Fruit fly (Drosophila melanogaster): ENCODE data around the gene CG14805.
A peak's percentile ranks its signal among the peaks of the same experiment; 100 is the strongest.

CG14805 gene

dm6 chrX:1900123-1900818 is 23.2 kb downstream of the CG14805 start, which contains the start of gene arm:
arm (minus strand) TSS chrX:1900646.
- TF ChIP-seq CG32121 (GFP tag; IDR thresholded peaks at IDR 0.05) (no peak), CG8159 (tag; optimal IDR thresholded peaks at IDR 0.05) (peak; percentile 12)

- TF ChIP-seq EcR (GFP tag; optimal IDR thresholded peaks at IDR 0.05), result peak; percentile 39
- no peak for TF ChIP-seq CG8301 (tag; optimal IDR thresholded peaks at IDR 0.05)
These were observed 24.6 kb downstream of the CG14805 start, which contains the start of gene Ldaf1 for dm6 chrX:1901605-1902136. Ldaf1 (minus strand) TSS chrX:1901911.

dm6 chrX:1903077-1903476 is 26.0 kb downstream of the CG14805 start, which contains the start of gene CG32801:
CG32801 (minus strand) TSS chrX:1903177.
- no peak for TF ChIP-seq D1 (tag; optimal IDR thresholded peaks at IDR 0.05)
- TF ChIP-seq CG13204 (GFP tag; optimal IDR thresholded peaks at IDR 0.05), result no peak
- no peak for TF ChIP-seq CG4496 (GFP tag; IDR thresholded peaks at IDR 0.05)
- TF ChIP-seq CG12605 (GFP tag; IDR thresholded peaks at IDR 0.05), result no peak
- no peak for TF ChIP-seq CG32121 (GFP tag; IDR thresholded peaks at IDR 0.05)
- TF ChIP-seq CG10348 (GFP tag; IDR thresholded peaks at IDR 0.05), result no peak
- no peak for TF ChIP-seq Pif1A (GFP tag; optimal IDR thresholded peaks at IDR 0.05)
- TF ChIP-seq Snoo (tag; optimal IDR thresholded peaks at IDR 0.05), result no peak
- no peak for TF ChIP-seq CG15710 (tag; optimal IDR thresholded peaks at IDR 0.05)
- no peak for TF ChIP-seq gl (tag; optimal IDR thresholded peaks at IDR 0.05)
- no peak for TF ChIP-seq CG14655 (GFP tag; optimal IDR thresholded peaks at IDR 0.05)
- no peak for TF ChIP-seq CG9948 (tag; optimal IDR thresholded peaks at IDR 0.05)
- TF ChIP-seq CG34367 (tag; optimal IDR thresholded peaks at IDR 0.05), result no peak
- no peak for TF ChIP-seq CG17806 (tag; optimal IDR thresholded peaks at IDR 0.05)

- TF ChIP-seq CG4496 (GFP tag; IDR thresholded peaks at IDR 0.05), result no peak
- no peak for TF ChIP-seq fd96Ca (GFP tag; IDR thresholded peaks at IDR 0.05)
- TF ChIP-seq CG17806 (tag; optimal IDR thresholded peaks at IDR 0.05), result no peak
- no peak for TF ChIP-seq EcR (GFP tag; optimal IDR thresholded peaks at IDR 0.05)
- TF ChIP-seq CG32121 (GFP tag; IDR thresholded peaks at IDR 0.05), result no peak
- TF ChIP-seq CG12605 (GFP tag; IDR thresholded peaks at IDR 0.05), result no peak
- no peak for TF ChIP-seq CG14655 (GFP tag; optimal IDR thresholded peaks at IDR 0.05)
- TF ChIP-seq CG15710 (tag; optimal IDR thresholded peaks at IDR 0.05), result no peak
- TF ChIP-seq Ets98B (GFP tag; IDR thresholded peaks at IDR 0.05), result no peak
- TF ChIP-seq Pif1A (GFP tag; optimal IDR thresholded peaks at IDR 0.05), result no peak
- no peak for TF ChIP-seq Pif1B (GFP tag; optimal IDR thresholded peaks at IDR 0.05)
These were observed 26.9 kb downstream of the CG14805 start for dm6 chrX:1903968-1904367.

dm6 chrX:1907727-1908264 is 30.7 kb downstream of the CG14805 start, which contains the start of gene mip130:
mip130 (plus strand) TSS chrX:1908239.
- TF ChIP-seq gl (tag; optimal IDR thresholded peaks at IDR 0.05) (peak; percentile 21), CG4496 (GFP tag; IDR thresholded peaks at IDR 0.05) (peak; percentile 62; the same call in 2 of the 3 replicates), CG15710 (tag; optimal IDR thresholded peaks at IDR 0.05) (peak; percentile 54), CG32121 (GFP tag; IDR thresholded peaks at IDR 0.05) (peak; percentile 41; the same call in 1 of the 2 replicates), CG8301 (tag; optimal IDR thresholded peaks at IDR 0.05) (peak; percentile 59), CG34367 (tag; optimal IDR thresholded peaks at IDR 0.05) (peak; percentile 40), CG13204 (GFP tag; optimal IDR thresholded peaks at IDR 0.05) (no peak), CG9948 (tag; optimal IDR thresholded peaks at IDR 0.05) (peak; percentile 44), Snoo (tag; optimal IDR thresholded peaks at IDR 0.05) (peak; percentile 29), CG8159 (tag; optimal IDR thresholded peaks at IDR 0.05) (peak; percentile 63), rn (GFP tag; IDR thresholded peaks at IDR 0.05) (no peak), CG10348 (GFP tag; IDR thresholded peaks at IDR 0.05) (no peak), CG12605 (GFP tag; IDR thresholded peaks at IDR 0.05) (no peak), D1 (tag; optimal IDR thresholded peaks at IDR 0.05) (no peak), CG14655 (GFP tag; optimal IDR thresholded peaks at IDR 0.05) (no peak), CG17806 (tag; optimal IDR thresholded peaks at IDR 0.05) (peak; percentile 48), Pif1A (GFP tag; optimal IDR thresholded peaks at IDR 0.05) (peak; percentile 59), Pif1B (GFP tag; optimal IDR thresholded peaks at IDR 0.05) (peak; percentile 47), fd96Ca (GFP tag; IDR thresholded peaks at IDR 0.05) (peak; percentile 57; the same call in 1 of the 3 replicates), Ets98B (GFP tag; IDR thresholded peaks at IDR 0.05) (peak; percentile 50), EcR (GFP tag; optimal IDR thresholded peaks at IDR 0.05) (peak; percentile 25)

dm6 chrX:1908757-1909156 is 31.6 kb downstream of the CG14805 start, which contains the start of the genes Edem1 and Rbcn-3B:
Edem1 (minus strand) TSS chrX:1908827.
Rbcn-3B (plus strand) TSS chrX:1908920.
- peak; percentile 10 for TF ChIP-seq CG17806 (tag; optimal IDR thresholded peaks at IDR 0.05)
- TF ChIP-seq Pif1A (GFP tag; optimal IDR thresholded peaks at IDR 0.05), result no peak
- no peak for TF ChIP-seq CG13204 (GFP tag; optimal IDR thresholded peaks at IDR 0.05)
- peak; percentile 1 for TF ChIP-seq EcR (GFP tag; optimal IDR thresholded peaks at IDR 0.05)
- TF ChIP-seq CG9948 (tag; optimal IDR thresholded peaks at IDR 0.05), result peak; percentile 1
- TF ChIP-seq CG34367 (tag; optimal IDR thresholded peaks at IDR 0.05), result peak; percentile 50
- TF ChIP-seq Ets98B (GFP tag; IDR thresholded peaks at IDR 0.05), result peak; percentile 53
- TF ChIP-seq CG8159 (tag; optimal IDR thresholded peaks at IDR 0.05), result no peak
- TF ChIP-seq D1 (tag; optimal IDR thresholded peaks at IDR 0.05), result no peak
- no peak for TF ChIP-seq CG32121 (GFP tag; IDR thresholded peaks at IDR 0.05)
- TF ChIP-seq CG14655 (GFP tag; optimal IDR thresholded peaks at IDR 0.05), result no peak
- peak; percentile 72 for TF ChIP-seq gl (tag; optimal IDR thresholded peaks at IDR 0.05)
- TF ChIP-seq fd96Ca (GFP tag; IDR thresholded peaks at IDR 0.05), result no peak
- no peak for TF ChIP-seq Snoo (tag; optimal IDR thresholded peaks at IDR 0.05)
- TF ChIP-seq CG15710 (tag; optimal IDR thresholded peaks at IDR 0.05), result peak; percentile 39
- TF ChIP-seq CG4496 (GFP tag; IDR thresholded peaks at IDR 0.05), result peak; percentile 52; the same call in 2 of the 3 replicates
- TF ChIP-seq Pif1B (GFP tag; optimal IDR thresholded peaks at IDR 0.05), result no peak
- no peak for TF ChIP-seq CG10348 (GFP tag; IDR thresholded peaks at IDR 0.05)
- TF ChIP-seq CG12605 (GFP tag; IDR thresholded peaks at IDR 0.05), result peak; percentile 67
- TF ChIP-seq rn (GFP tag; IDR thresholded peaks at IDR 0.05), result no peak
- TF ChIP-seq CG8301 (tag; optimal IDR thresholded peaks at IDR 0.05), result peak; percentile 41
